Fruit fly (Drosophila melanogaster) whole organism, embryonic: ENCODE measurements around the gene CG42784.
A peak's percentile ranks its signal among the peaks of the same experiment; 100 is the strongest.

Experiments used
- Ada2b ChIP-seq: fragments of 200-800 bp; sonication (Bioruptor generic); IDR thresholded peaks from 2 replicates; pipeline ENCODE4 v1.3.6; 2022; ENCODE audit warnings: missing biosample characterization, missing genetic modification characterization
- B-H2 ChIP-seq: fragments of 200-800 bp; sonication (Bioruptor generic); optimal IDR thresholded peaks from 2 replicates; lab custom pipeline; 2018; ENCODE audit warnings: missing biosample characterization, mild to moderate bottlenecking, missing genetic modification characterization
- CG10565 ChIP-seq: fragments of 200-800 bp; sonication (Bioruptor generic); optimal IDR thresholded peaks from 3 replicates; lab custom pipeline; 2016; ENCODE audit warnings: missing biosample characterization, mild to moderate bottlenecking, missing genetic modification characterization
- CG12942 ChIP-seq: fragments of 200-800 bp; sonication (Bioruptor generic); optimal IDR thresholded peaks from 3 replicates; lab custom pipeline; 2016; ENCODE audit warnings: missing biosample characterization, missing genetic modification characterization
- CG13123 ChIP-seq: fragments of 200-800 bp; sonication (Bioruptor generic); optimal IDR thresholded peaks from 2 replicates; lab custom pipeline; 2016; ENCODE audit warnings: missing biosample characterization, missing genetic modification characterization
- CG14441 ChIP-seq: fragments of 200-800 bp; sonication (Bioruptor generic); IDR thresholded peaks from 2 replicates; pipeline ENCODE4 v1.3.6; 2022; ENCODE audit warnings: missing biosample characterization, missing genetic modification characterization
- CG15073 ChIP-seq: fragments of 200-800 bp; sonication (Bioruptor generic); optimal IDR thresholded peaks from 2 replicates; lab custom pipeline; 2016; ENCODE audit warnings: missing biosample characterization, missing genetic modification characterization
- CG1602 ChIP-seq: fragments of 200-800 bp; sonication (Bioruptor generic); optimal IDR thresholded peaks from 3 replicates; lab custom pipeline; 2016; ENCODE audit warnings: missing biosample characterization, missing genetic modification characterization
- CG2202 ChIP-seq: fragments of 200-800 bp; sonication (Bioruptor generic); optimal IDR thresholded peaks from 2 replicates; lab custom pipeline; 2018; ENCODE audit warnings: missing biosample characterization, mild to moderate bottlenecking, missing genetic modification characterization
- CG30431 ChIP-seq: fragments of 200-800 bp; sonication (Bioruptor generic); optimal IDR thresholded peaks from 2 replicates; lab custom pipeline; 2017; ENCODE audit warnings: missing biosample characterization, missing genetic modification characterization
- CG31365 ChIP-seq: fragments of 200-800 bp; sonication (Bioruptor generic); optimal IDR thresholded peaks from 2 replicates; lab custom pipeline; 2018; ENCODE audit warnings: missing biosample characterization, mild to moderate bottlenecking, missing genetic modification characterization
- CG3407 ChIP-seq: fragments of 200-800 bp; sonication (Bioruptor generic); optimal IDR thresholded peaks from 2 replicates; lab custom pipeline; 2018; ENCODE audit warnings: missing biosample characterization, mild to moderate bottlenecking, missing genetic modification characterization
- CG3726 ChIP-seq: fragments of 200-800 bp; sonication (Bioruptor generic); IDR thresholded peaks from 3 replicates; pipeline ENCODE4, ENCODE4 v1.3.6; 2022; ENCODE audit warnings: missing biosample characterization, missing genetic modification characterization
- CG4424 ChIP-seq: fragments of 200-800 bp; sonication (Bioruptor generic); optimal IDR thresholded peaks from 3 replicates; lab custom pipeline; 2016; ENCODE audit warnings: missing biosample characterization, missing genetic modification characterization
- CG5953 ChIP-seq: fragments of 200-800 bp; sonication (Bioruptor generic); IDR thresholded peaks from 2 replicates; pipeline ENCODE4 v1.3.6; 2022; ENCODE audit warnings: missing biosample characterization, missing genetic modification characterization
- CG8765 ChIP-seq: fragments of 200-800 bp; sonication (Bioruptor generic); IDR thresholded peaks from 2 replicates; pipeline ENCODE4 v1.3.6; 2022; ENCODE audit warnings: missing biosample characterization, missing genetic modification characterization
- CG9797 ChIP-seq: fragments of 200-800 bp; sonication (Bioruptor generic); optimal IDR thresholded peaks from 3 replicates; lab custom pipeline; 2018; ENCODE audit warnings: missing biosample characterization, mild to moderate bottlenecking, missing genetic modification characterization
- CHES-1-like ChIP-seq: fragments of 200-800 bp; sonication (Bioruptor generic); optimal IDR thresholded peaks from 2 replicates; lab custom pipeline; 2016; ENCODE audit warnings: missing biosample characterization, missing genetic modification characterization
- Chrac-16 ChIP-seq: fragments of 200-800 bp; sonication (Bioruptor generic); optimal IDR thresholded peaks from 3 replicates; lab custom pipeline; 2016; ENCODE audit warnings: missing biosample characterization, missing genetic modification characterization
- CoRest ChIP-seq: fragments of 200-800 bp; sonication (Bioruptor generic); optimal IDR thresholded peaks from 3 replicates; lab custom pipeline; 2018; ENCODE audit warnings: missing biosample characterization, mild to moderate bottlenecking, missing genetic modification characterization, moderate library complexity
- Dll ChIP-seq: fragments of 200-800 bp; sonication (Bioruptor generic); IDR thresholded peaks from 4 replicates; pipeline ENCODE4 v1.3.6; 2022; ENCODE audit warnings: missing biosample characterization, missing genetic modification characterization; ENCODE audit not compliant: partially characterized antibody
- Doc2 ChIP-seq: fragments of 200-800 bp; sonication (Bioruptor generic); IDR thresholded peaks from 2 replicates; pipeline ENCODE4 v1.3.6; 2022; ENCODE audit warnings: missing biosample characterization, missing genetic modification characterization
- E2f2 ChIP-seq: fragments of 200-800 bp; sonication (Bioruptor generic); IDR thresholded peaks from 2 replicates; pipeline ENCODE4 v1.3.6; 2022; ENCODE audit warnings: missing biosample characterization, missing genetic modification characterization
- Eip74EF ChIP-seq, 2 experiments: fragments of 200-800 bp in 1 of 2; fragments of >200 bp in 1 of 2; sonication (Bioruptor generic) in 1 of 2; optimal IDR thresholded peaks; 2 replicates each; lab custom pipeline; 2017 to 2019; ENCODE audit warnings: missing biosample characterization in 2 of 2, missing genetic modification characterization in 2 of 2, mild to moderate bottlenecking in 1 of 2, moderate library complexity in 1 of 2
- Hr78 ChIP-seq, 2 experiments: fragments of 200-800 bp in 1 of 2; fragments of >200 bp in 1 of 2; sonication (Bioruptor generic) in 1 of 2; optimal IDR thresholded peaks; 2 replicates each; lab custom pipeline; 2017 to 2019; ENCODE audit warnings: missing biosample characterization in 2 of 2, missing genetic modification characterization in 2 of 2, mild to moderate bottlenecking in 1 of 2, moderate library complexity in 1 of 2
- Lhr ChIP-seq: fragments of 200-800 bp; sonication (Bioruptor generic); optimal IDR thresholded peaks from 3 replicates; lab custom pipeline; 2017; ENCODE audit warnings: mild to moderate bottlenecking, missing biosample characterization, missing genetic modification reagents, missing genetic modification characterization
- MTF-1 ChIP-seq: fragments of 200-800 bp; sonication (Bioruptor generic); optimal IDR thresholded peaks from 2 replicates; lab custom pipeline; 2018; ENCODE audit warnings: missing biosample characterization, mild to moderate bottlenecking, missing genetic modification characterization, borderline replicate concordance
- NC2β ChIP-seq: fragments of 200-800 bp; sonication (Bioruptor generic); optimal IDR thresholded peaks from 2 replicates; lab custom pipeline; 2016; ENCODE audit warnings: missing biosample characterization, missing genetic modification characterization
- Nf-YA ChIP-seq: fragments of 200-800 bp; sonication (Bioruptor generic); IDR thresholded peaks from 2 replicates; pipeline ENCODE4 v1.3.6; 2022; ENCODE audit warnings: missing biosample characterization, missing genetic modification characterization
- Nf-YC ChIP-seq: fragments of 200-800 bp; optimal IDR thresholded peaks from 3 replicates; lab custom pipeline; 2019; ENCODE audit warnings: missing biosample characterization, mild to moderate bottlenecking, missing genetic modification characterization, moderate library complexity
- Side ChIP-seq: fragments of 200-800 bp; sonication (Bioruptor generic); optimal IDR thresholded peaks from 2 replicates; lab custom pipeline; 2016; ENCODE audit warnings: missing biosample characterization, missing genetic modification characterization
- Sox100B ChIP-seq: fragments of 200-800 bp; sonication (Bioruptor generic); optimal IDR thresholded peaks from 3 replicates; lab custom pipeline; 2018; ENCODE audit warnings: missing biosample characterization, mild to moderate bottlenecking, missing genetic modification characterization
- Xrp1 ChIP-seq: fragments of 200-800 bp; sonication (Bioruptor generic); IDR thresholded peaks from 2 replicates; pipeline ENCODE4 v1.3.6; 2022; ENCODE audit warnings: missing biosample characterization, missing genetic modification characterization
- ara ChIP-seq: fragments of 200-800 bp; sonication (Bioruptor generic); IDR thresholded peaks from 2 replicates; pipeline ENCODE4 v1.3.6; 2022; ENCODE audit warnings: missing biosample characterization, missing genetic modification characterization
- br ChIP-seq: fragments of >200 bp; optimal IDR thresholded peaks from 2 replicates; lab custom pipeline; 2017
- eve ChIP-seq, 2 experiments: fragments of >200 bp; optimal IDR thresholded peaks; 2 replicates each; lab custom pipeline; 2017; ENCODE audit warnings: missing biosample characterization in 2 of 2, missing genetic modification characterization in 2 of 2
- jing ChIP-seq: fragments of 200-800 bp; sonication (Bioruptor generic); optimal IDR thresholded peaks from 2 replicates; lab custom pipeline; 2018; ENCODE audit warnings: missing biosample characterization, mild to moderate bottlenecking, missing genetic modification characterization
- klu ChIP-seq: fragments of 200-800 bp; sonication (Bioruptor generic); IDR thresholded peaks from 2 replicates; pipeline ENCODE4 v1.3.6; 2022; ENCODE audit warnings: missing biosample characterization, missing genetic modification characterization
- kni ChIP-seq: fragments of 200-800 bp; sonication (Bioruptor generic); optimal IDR thresholded peaks from 3 replicates; lab custom pipeline; 2017; ENCODE audit warnings: mild to moderate bottlenecking, missing biosample characterization, missing genetic modification reagents, missing genetic modification characterization
- maf-S ChIP-seq: fragments of 200-800 bp; sonication (Bioruptor generic); optimal IDR thresholded peaks from 2 replicates; lab custom pipeline; 2016; ENCODE audit warnings: missing biosample characterization, missing genetic modification characterization
- otp ChIP-seq: fragments of 200-800 bp; sonication (Bioruptor generic); IDR thresholded peaks from 3 replicates; pipeline ENCODE4, ENCODE4 v1.3.6; 2022; ENCODE audit warnings: missing biosample characterization, missing genetic modification characterization
- phol ChIP-seq: fragments of 200-800 bp; sonication (Bioruptor generic); optimal IDR thresholded peaks from 3 replicates; lab custom pipeline; 2018; ENCODE audit warnings: missing biosample characterization, mild to moderate bottlenecking, missing genetic modification characterization, moderate library complexity
- sisA ChIP-seq: fragments of 200-800 bp; sonication (Bioruptor generic); IDR thresholded peaks from 2 replicates; pipeline ENCODE4 v1.3.6; 2022; ENCODE audit warnings: missing biosample characterization, missing genetic modification characterization
- sqz ChIP-seq: fragments of 200-800 bp; sonication (Bioruptor generic); optimal IDR thresholded peaks from 3 replicates; lab custom pipeline; 2018; ENCODE audit warnings: missing biosample characterization, mild to moderate bottlenecking, missing genetic modification characterization
- sug ChIP-seq: fragments of 200-800 bp; optimal IDR thresholded peaks from 2 replicates; lab custom pipeline; 2019; ENCODE audit warnings: missing biosample characterization, mild to moderate bottlenecking, missing genetic modification characterization, moderate library complexity
- wor ChIP-seq: fragments of 200-800 bp; sonication (Bioruptor generic); IDR thresholded peaks from 2 replicates; pipeline ENCODE4 v1.3.6; 2022; ENCODE audit warnings: missing biosample characterization, missing genetic modification characterization

The CG42784 gene

dm6 chr2L:13513331-13514261 is 98.4 kb downstream of the CG42784 start (continued):
- TF ChIP-seq CG9797 (no peak), CG10565 (no peak), wor (GFP tag; lab: Robert Waterston, UW) (peak; percentile 34; the same call in 1 of the 2 replicates), otp (GFP tag; lab: Robert Waterston, UW) (peak; percentile 63; the same call in 2 of the 3 replicates), B-H2 (GFP tag; lab: Kevin White, UChicago) (peak; percentile 42)

- no peak for TF ChIP-seq CG5953 (GFP tag; lab: Robert Waterston, UW)
- TF ChIP-seq Hr78 (GFP tag; optimal IDR thresholded peaks at IDR 0.05; lab: Kevin White, UChicago): peak in 1 of 2 experiments; percentile 18
- no peak for TF ChIP-seq Eip74EF (GFP tag; optimal IDR thresholded peaks at IDR 0.05; lab: Kevin White, UChicago)
- peak; percentile 75 for TF ChIP-seq CoRest (tag; lab: Kevin White, UChicago)
- peak; percentile 30 for TF ChIP-seq phol (tag; lab: Kevin White, UChicago)
- peak; percentile 15 for TF ChIP-seq kni
- TF ChIP-seq eve (GFP tag; optimal IDR thresholded peaks at IDR 0.05; lab: Kevin White, UChicago): peak in 1 of 2 experiments; percentile 67
- TF ChIP-seq klu (GFP tag; lab: Robert Waterston, UW): peak; percentile 60
- TF ChIP-seq Sox100B: peak; percentile 51
- TF ChIP-seq CG15073 (GFP tag; lab: Kevin White, UChicago): peak; percentile 13
- TF ChIP-seq CG12942: no peak
- TF ChIP-seq NC2β: no peak
- TF ChIP-seq CHES-1-like (GFP tag; lab: Kevin White, UChicago): no peak
- 0 out of 3 replicates have a peak, but pooled peaks have one; percentile 36 for TF ChIP-seq CG3726 (GFP tag; lab: Robert Waterston, UW)
- peak; percentile 34 for TF ChIP-seq CG30431 (GFP tag; lab: Kevin White, UChicago)
- TF ChIP-seq jing (GFP tag; lab: Kevin White, UChicago): peak; percentile 13
- TF ChIP-seq CG31365: peak; percentile 9
- TF ChIP-seq CG3407: no peak
- TF ChIP-seq Nf-YC (tag; lab: Kevin White, UChicago): peak; percentile 26
- no peak for TF ChIP-seq Side
- TF ChIP-seq CG2202: no peak
- TF ChIP-seq Xrp1 (GFP tag; lab: Robert Waterston, UW): peak; percentile 52; the same call in 1 of the 2 replicates
- no peak for TF ChIP-seq CG4424 (GFP tag; lab: Kevin White, UChicago)
- TF ChIP-seq CG13123 (GFP tag; lab: Kevin White, UChicago): peak; percentile 45
- TF ChIP-seq CG1602 (GFP tag; lab: Kevin White, UChicago): no peak
- TF ChIP-seq Ada2b (GFP tag; lab: Robert Waterston, UW): peak; percentile 61
- TF ChIP-seq E2f2 (GFP tag; lab: Robert Waterston, UW): peak; percentile 45; the same call in 1 of the 2 replicates
- no peak for TF ChIP-seq maf-S (GFP tag; lab: Kevin White, UChicago)
- peak; percentile 65 for TF ChIP-seq sug
- peak; percentile 52; the same call in 1 of the 2 replicates for TF ChIP-seq CG14441 (GFP tag; lab: Robert Waterston, UW)
- peak; percentile 65 for TF ChIP-seq sisA (GFP tag; lab: Robert Waterston, UW)
- no peak for TF ChIP-seq sqz (GFP tag; lab: Kevin White, UChicago)
- TF ChIP-seq Lhr (GFP tag; lab: Kevin White, UChicago): peak; percentile 5
- TF ChIP-seq Nf-YA (GFP tag; lab: Robert Waterston, UW): no peak
- TF ChIP-seq Chrac-16 (GFP tag; lab: Kevin White, UChicago): peak; percentile 36
- peak; percentile 38; the same call in 1 of the 2 replicates for TF ChIP-seq CG8765 (GFP tag; lab: Robert Waterston, UW)
- no peak for TF ChIP-seq Dll (GFP tag; lab: Robert Waterston, UW)
- TF ChIP-seq ara (GFP tag; lab: Robert Waterston, UW): 0 out of 2 replicates have a peak, but pooled peaks have one; percentile 50
- TF ChIP-seq br (lab: Kevin White, UChicago): no peak
- TF ChIP-seq Doc2 (GFP tag; lab: Robert Waterston, UW): no peak
- TF ChIP-seq MTF-1: no peak
Measured at dm6 chr2L:13514262-13514937, 99.2 kb downstream of the CG42784 start.
